Comparison of ENCODE assay signal across 4 worm cellular contexts in the genomic region with DNA sequence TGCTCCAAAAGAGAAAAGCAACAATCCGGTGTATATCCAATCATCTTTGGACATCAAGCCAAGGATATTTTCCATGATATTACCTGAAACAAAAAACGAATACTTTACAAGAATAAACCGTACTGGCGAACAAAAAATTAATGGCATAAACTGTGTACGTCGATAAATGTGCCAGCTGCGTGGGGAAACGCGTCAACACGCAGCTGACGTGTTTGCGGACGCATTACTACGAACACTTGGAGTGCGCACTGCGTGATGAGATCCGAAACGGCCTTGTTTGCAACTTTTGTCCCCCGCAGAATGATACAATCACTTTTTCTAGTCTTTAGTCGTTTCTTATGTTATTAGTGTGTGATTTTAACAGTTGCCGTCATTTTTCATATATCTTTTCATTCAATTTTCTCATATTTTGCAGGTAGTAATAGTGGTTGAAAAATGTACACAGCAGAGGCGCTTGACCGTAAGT.
TF ChIP-seq lines count a peak whose summit lies in the region.

mboa-7 (minus strand) TSS at position 83 of the 466 bp plus-strand sequence.
git-1 (plus strand) TSS at position 416 of the 466 bp plus-strand sequence.

TF ChIP-seq in whole organism, L2 larva, 48 proteins besides CTCF, POLR2A, EP300 and RAD21 (continues in another document):
- TF ChIP-seq nhr-11 (tag; optimal IDR thresholded peaks at IDR 0.05; lab: Kevin White, UChicago) (no peak), nhr-129 (tag; optimal IDR thresholded peaks at IDR 0.05; lab: Kevin White, UChicago) (peak; percentile 68), ztf-4 (tag; optimal IDR thresholded peaks at IDR 0.05; lab: Kevin White, UChicago) (no peak), lin-13 (GFP tag; optimal IDR thresholded peaks at IDR 0.05; lab: Kevin White, UChicago) (peak; percentile 47), aly-2 (tag; optimal IDR thresholded peaks at IDR 0.05; lab: Kevin White, UChicago) (no peak), lin-39 (tag; optimal IDR thresholded peaks at IDR 0.05; lab: Kevin White, UChicago) (no peak), ZK546.5 (tag; optimal IDR thresholded peaks at IDR 0.05; lab: Kevin White, UChicago) (no peak), nhr-25 (tag; optimal IDR thresholded peaks at IDR 0.05; lab: Kevin White, UChicago) (no peak), ztf-1 (GFP tag; conservative IDR thresholded peaks at IDR 0.05; lab: Robert Waterston, UW) (no peak), alr-1 (tag; optimal IDR thresholded peaks at IDR 0.05; lab: Kevin White, UChicago) (no peak), dmd-4 (tag; optimal IDR thresholded peaks at IDR 0.05; lab: Kevin White, UChicago) (no peak), ceh-82 (tag; optimal IDR thresholded peaks at IDR 0.05; lab: Kevin White, UChicago) (no peak), nhr-21 (tag; optimal IDR thresholded peaks at IDR 0.05; lab: Kevin White, UChicago) (peak; percentile 40), mbf-1 (tag; optimal IDR thresholded peaks at IDR 0.05; lab: Kevin White, UChicago) (no peak), peb-1 (tag; optimal IDR thresholded peaks at IDR 0.05; lab: Kevin White, UChicago) (no peak), unc-62 (GFP tag; optimal IDR thresholded peaks at IDR 0.05; lab: Kevin White, UChicago) (no peak), snpc-4 (tag; optimal IDR thresholded peaks at IDR 0.05; lab: Kevin White, UChicago) (no peak), crh-2 (tag; optimal IDR thresholded peaks at IDR 0.05; lab: Kevin White, UChicago) (peak; percentile 59), sma-9 (GFP tag; optimal IDR thresholded peaks at IDR 0.05; lab: Kevin White, UChicago) (peak; percentile 77), sma-9 (tag; optimal IDR thresholded peaks at IDR 0.05; lab: Kevin White, UChicago) (no peak), mab-5 (tag; optimal IDR thresholded peaks at IDR 0.05; lab: Kevin White, UChicago) (peak; percentile 26), ama-1 (optimal IDR thresholded peaks at IDR 0.05; lab: Kevin White, UChicago) (no peak)

TF ChIP-seq in whole organism, L4 larva, 104 proteins besides CTCF, POLR2A, EP300 and RAD21 (continues in another document):
- no peak for TF ChIP-seq duxl-1 (tag; optimal IDR thresholded peaks at IDR 0.05; lab: Kevin White, UChicago; ENCODE audit: poor library complexity)
- TF ChIP-seq mep-1 (tag; optimal IDR thresholded peaks at IDR 0.05; lab: Kevin White, UChicago), result peak; percentile 77
- TF ChIP-seq lim-7 (GFP tag; IDR thresholded peaks at IDR 0.05; lab: Robert Waterston, UW), result no peak
- no peak for TF ChIP-seq Y48G9A.11 (GFP tag; IDR thresholded peaks at IDR 0.05; lab: Robert Waterston, UW)
- peak; percentile 55 for TF ChIP-seq hlh-30 (tag; optimal IDR thresholded peaks at IDR 0.05; lab: Kevin White, UChicago; ENCODE audit: insufficient read depth)
- TF ChIP-seq rbr-2 (tag; optimal IDR thresholded peaks at IDR 0.05; lab: Kevin White, UChicago), result peak; percentile 58
- TF ChIP-seq D1046.2 (GFP tag; IDR thresholded peaks at IDR 0.05; lab: Robert Waterston, UW), result no peak
- peak; percentile 72 for TF ChIP-seq nhr-28 (tag; optimal IDR thresholded peaks at IDR 0.05; lab: Kevin White, UChicago)
- TF ChIP-seq cey-2 (tag; optimal IDR thresholded peaks at IDR 0.05; lab: Kevin White, UChicago; ENCODE audit: borderline replicate concordance, insufficient read depth), result no peak
- TF ChIP-seq nhr-11 (tag; optimal IDR thresholded peaks at IDR 0.05; lab: Kevin White, UChicago), result peak; percentile 9
- peak; percentile 73 for TF ChIP-seq mes-2 (tag; optimal IDR thresholded peaks at IDR 0.05; lab: Kevin White, UChicago; ENCODE audit: poor library complexity, severe bottlenecking)
- TF ChIP-seq snpc-1.2 (GFP tag; IDR thresholded peaks at IDR 0.05; lab: Robert Waterston, UW), result no peak
- 0 out of 2 replicates have a peak, but pooled peaks have one; percentile 32 for TF ChIP-seq tra-1 (GFP tag; IDR thresholded peaks at IDR 0.05; lab: Robert Waterston, UW)
- TF ChIP-seq vab-7 (GFP tag; IDR thresholded peaks at IDR 0.05; lab: Robert Waterston, UW), result no peak
- no peak for TF ChIP-seq ceh-82 (tag; optimal IDR thresholded peaks at IDR 0.05; lab: Kevin White, UChicago)
- no peak for TF ChIP-seq gei-8 (GFP tag; optimal IDR thresholded peaks at IDR 0.05; lab: Kevin White, UChicago)
- no peak for TF ChIP-seq unc-62 (GFP tag; optimal IDR thresholded peaks at IDR 0.05 in 1 of 2; lab: Kevin White, UChicago)
- TF ChIP-seq unc-62 (tag; optimal IDR thresholded peaks at IDR 0.05; lab: Kevin White, UChicago), result no peak
- TF ChIP-seq mdl-1 (tag; optimal IDR thresholded peaks at IDR 0.05; lab: Kevin White, UChicago), result peak in 1 of 2 experiments; percentile 53
- TF ChIP-seq T26A8.4 (GFP tag; IDR thresholded peaks at IDR 0.05; lab: Robert Waterston, UW), result peak; percentile 27; the same call in 1 of the 2 replicates
- peak; percentile 57 for TF ChIP-seq lin-13 (GFP tag; optimal IDR thresholded peaks at IDR 0.05; lab: Kevin White, UChicago)

TF ChIP-seq in whole organism, late embryonic, 69 proteins besides CTCF, POLR2A, EP300 and RAD21 (continues in another document):
- TF ChIP-seq elt-2 (tag; optimal IDR thresholded peaks at IDR 0.05; lab: Kevin White, UChicago) (peak; percentile 33), unc-42 (tag; optimal IDR thresholded peaks at IDR 0.05; lab: Kevin White, UChicago) (no peak), ceh-48 (tag; optimal IDR thresholded peaks at IDR 0.05; lab: Kevin White, UChicago) (peak; percentile 33), ceh-18 (tag; optimal IDR thresholded peaks at IDR 0.05; lab: Kevin White, UChicago) (peak; percentile 31), K09A11.1 (tag; optimal IDR thresholded peaks at IDR 0.05; lab: Kevin White, UChicago; ENCODE audit: insufficient read depth) (no peak), nfya-1 (tag; optimal IDR thresholded peaks at IDR 0.05; lab: Kevin White, UChicago) (peak; percentile 41), unc-86 (tag; optimal IDR thresholded peaks at IDR 0.05; lab: Kevin White, UChicago) (no peak), unc-55 (GFP tag; optimal IDR thresholded peaks at IDR 0.05; lab: Kevin White, UChicago) (no peak), madf-2 (tag; optimal IDR thresholded peaks at IDR 0.05; lab: Kevin White, UChicago) (peak; percentile 12), ceh-6 (GFP tag; optimal IDR thresholded peaks at IDR 0.05; lab: Kevin White, UChicago) (peak; percentile 33), tbx-2 (tag; optimal IDR thresholded peaks at IDR 0.05; lab: Kevin White, UChicago) (peak; percentile 55), nhr-232 (tag; optimal IDR thresholded peaks at IDR 0.05; lab: Kevin White, UChicago) (peak; percentile 14), che-1 (tag; optimal IDR thresholded peaks at IDR 0.05; lab: Kevin White, UChicago) (peak; percentile 12), zip-5 (tag; optimal IDR thresholded peaks at IDR 0.05; lab: Kevin White, UChicago) (no peak), dmd-4 (tag; optimal IDR thresholded peaks at IDR 0.05; lab: Kevin White, UChicago; ENCODE audit: borderline replicate concordance) (no peak), ceh-31 (tag; optimal IDR thresholded peaks at IDR 0.05; lab: Kevin White, UChicago) (peak; percentile 43), ceh-2 (tag; optimal IDR thresholded peaks at IDR 0.05; lab: Kevin White, UChicago) (no peak), pha-2 (tag; optimal IDR thresholded peaks at IDR 0.05; lab: Kevin White, UChicago) (peak; percentile 20), K02D7.2 (tag; optimal IDR thresholded peaks at IDR 0.05; lab: Kevin White, UChicago) (no peak), pat-9 (tag; optimal IDR thresholded peaks at IDR 0.05; lab: Kevin White, UChicago) (peak; percentile 53), pha-4 (tag; optimal IDR thresholded peaks at IDR 0.05; lab: Kevin White, UChicago) (no peak), sdc-2 (tag; optimal IDR thresholded peaks at IDR 0.05; lab: Kevin White, UChicago) (peak; percentile 27), eyg-1 (tag; optimal IDR thresholded peaks at IDR 0.05; lab: Kevin White, UChicago) (no peak), ceh-14 (tag; optimal IDR thresholded peaks at IDR 0.05; lab: Kevin White, UChicago) (no peak)

TF ChIP-seq in whole organism, mixed stage, embryonic, 35 proteins besides CTCF, POLR2A, EP300 and RAD21 (continues in another document):
- TF ChIP-seq nhr-76 (tag; optimal IDR thresholded peaks at IDR 0.05; lab: Kevin White, UChicago) (no peak), ces-1 (GFP tag; optimal IDR thresholded peaks at IDR 0.05; lab: Kevin White, UChicago) (peak; percentile 9), cnd-1 (tag; optimal IDR thresholded peaks at IDR 0.05; lab: Kevin White, UChicago) (no peak), nhr-2 (tag; optimal IDR thresholded peaks at IDR 0.05; lab: Kevin White, UChicago) (no peak), ztf-11 (tag; optimal IDR thresholded peaks at IDR 0.05; lab: Kevin White, UChicago) (no peak), mep-1 (tag; optimal IDR thresholded peaks at IDR 0.05; lab: Kevin White, UChicago) (peak; percentile 68), lin-32 (GFP tag; optimal IDR thresholded peaks at IDR 0.05; lab: Kevin White, UChicago) (peak; percentile 49), sptf-1 (tag; optimal IDR thresholded peaks at IDR 0.05; lab: Kevin White, UChicago) (peak; percentile 52), lin-13 (tag; optimal IDR thresholded peaks at IDR 0.05; lab: Kevin White, UChicago) (peak; percentile 76), bed-3 (GFP tag; optimal IDR thresholded peaks at IDR 0.05; lab: Kevin White, UChicago) (no peak), ceh-83 (GFP tag; optimal IDR thresholded peaks at IDR 0.05; lab: Kevin White, UChicago) (no peak), flh-1 (GFP tag; optimal IDR thresholded peaks at IDR 0.05; lab: Kevin White, UChicago) (no peak), nhr-28 (tag; optimal IDR thresholded peaks at IDR 0.05; lab: Kevin White, UChicago) (no peak), tbx-8 (GFP tag; optimal IDR thresholded peaks at IDR 0.05; lab: Kevin White, UChicago) (no peak), nhr-12 (tag; optimal IDR thresholded peaks at IDR 0.05; lab: Kevin White, UChicago) (no peak), ceh-43 (GFP tag; optimal IDR thresholded peaks at IDR 0.05; lab: Kevin White, UChicago) (no peak), blmp-1 (tag; optimal IDR thresholded peaks at IDR 0.05; lab: Kevin White, UChicago) (no peak), snpc-4 (tag; optimal IDR thresholded peaks at IDR 0.05; lab: Kevin White, UChicago) (no peak), unc-62 (GFP tag; optimal IDR thresholded peaks at IDR 0.05; lab: Kevin White, UChicago) (no peak), ham-2 (GFP tag; optimal IDR thresholded peaks at IDR 0.05; lab: Kevin White, UChicago) (no peak), mls-2 (tag; optimal IDR thresholded peaks at IDR 0.05; lab: Kevin White, UChicago) (peak; percentile 42), elt-1 (tag; optimal IDR thresholded peaks at IDR 0.05; lab: Kevin White, UChicago; ENCODE audit: borderline replicate concordance, insufficient read depth) (no peak), pha-4 (tag; optimal IDR thresholded peaks at IDR 0.05; lab: Kevin White, UChicago) (peak; percentile 37), nhr-237 (tag; optimal IDR thresholded peaks at IDR 0.05; lab: Kevin White, UChicago) (no peak), drap-1 (GFP tag; optimal IDR thresholded peaks at IDR 0.05; lab: Kevin White, UChicago) (no peak), M03D4.4 (tag; optimal IDR thresholded peaks at IDR 0.05; lab: Kevin White, UChicago) (peak; percentile 59), mab-5 (tag; optimal IDR thresholded peaks at IDR 0.05; lab: Kevin White, UChicago) (no peak), unc-120 (tag; optimal IDR thresholded peaks at IDR 0.05; lab: Kevin White, UChicago; ENCODE audit: poor library complexity, severe bottlenecking) (peak; percentile 38)
